Fruit fly (Drosophila melanogaster): ENCODE data around the gene CG12268.

CG12268 gene

dm6 chr3R:23962781-23963222, 14.6 kb upstream of the CG12268 start, which contains the start of gene CG31140:
TSS of gene CG31140 (plus strand) at chr3R:23963180.
- TF ChIP-seq usp (GFP tag; optimal IDR thresholded peaks at IDR 0.05) (no peak), CG8478 (optimal IDR thresholded peaks at IDR 0.05) (peak; percentile 59), Dll (optimal IDR thresholded peaks at IDR 0.05) (no peak), EcR (GFP tag; optimal IDR thresholded peaks at IDR 0.05) (no peak)

dm6 chr3R:23960865-23961264, 12.6 kb upstream of the CG12268 start:
- no peak for TF ChIP-seq Dll (optimal IDR thresholded peaks at IDR 0.05)
- TF ChIP-seq psq (optimal IDR thresholded peaks at IDR 0.05), result no peak
- TF ChIP-seq CG8478 (optimal IDR thresholded peaks at IDR 0.05), result no peak
- TF ChIP-seq EcR (GFP tag; optimal IDR thresholded peaks at IDR 0.05), result no peak
- TF ChIP-seq usp (GFP tag; optimal IDR thresholded peaks at IDR 0.05), result no peak
- TF ChIP-seq pan (optimal IDR thresholded peaks at IDR 0.05), result no peak

dm6 chr3R:23958091-23958838, 10.0 kb upstream of the CG12268 start, which contains the start of the genes GluProRS and AP-1sigma:
TSS of gene GluProRS (minus strand) at chr3R:23958391.
TSS of gene AP-1sigma (plus strand) at chr3R:23958651.
- TF ChIP-seq usp (GFP tag; optimal IDR thresholded peaks at IDR 0.05) (no peak), EcR (GFP tag; optimal IDR thresholded peaks at IDR 0.05) (no peak), pan (optimal IDR thresholded peaks at IDR 0.05) (no peak)

dm6 chr3R:23955380-23955779, 7.2 kb upstream of the CG12268 start:
- no peak for TF ChIP-seq Dll (optimal IDR thresholded peaks at IDR 0.05)
- no peak for TF ChIP-seq EcR (GFP tag; optimal IDR thresholded peaks at IDR 0.05)

dm6 chr3R:23948466-23949413, 516 bp upstream of the CG12268 start:
- TF ChIP-seq pan (optimal IDR thresholded peaks at IDR 0.05) (no peak), Dll (optimal IDR thresholded peaks at IDR 0.05) (peak; percentile 56)

dm6 chr3R:23947002-23947401, 1.2 kb downstream of the CG12268 start:
- no peak for TF ChIP-seq Dll (optimal IDR thresholded peaks at IDR 0.05)

- no peak for TF ChIP-seq EcR (GFP tag; optimal IDR thresholded peaks at IDR 0.05)
- TF ChIP-seq usp (GFP tag; optimal IDR thresholded peaks at IDR 0.05), result no peak
- no peak for TF ChIP-seq pan (optimal IDR thresholded peaks at IDR 0.05)
- no peak for TF ChIP-seq CG8478 (optimal IDR thresholded peaks at IDR 0.05)
- TF ChIP-seq Dll (optimal IDR thresholded peaks at IDR 0.05), result no peak
- no peak for TF ChIP-seq psq (optimal IDR thresholded peaks at IDR 0.05)
Observed at dm6 chr3R:23943843-23944356, 4.3 kb downstream of the CG12268 start.

dm6 chr3R:23942965-23943413, 5.2 kb downstream of the CG12268 start, which contains the start of gene Gdh:
TSS of gene Gdh (minus strand) at chr3R:23943101.
- TF ChIP-seq Dll (optimal IDR thresholded peaks at IDR 0.05), result no peak
- TF ChIP-seq psq (optimal IDR thresholded peaks at IDR 0.05), result no peak
- TF ChIP-seq usp (GFP tag; optimal IDR thresholded peaks at IDR 0.05), result no peak
- TF ChIP-seq pan (optimal IDR thresholded peaks at IDR 0.05), result no peak
- TF ChIP-seq CG8478 (optimal IDR thresholded peaks at IDR 0.05), result no peak
- TF ChIP-seq EcR (GFP tag; optimal IDR thresholded peaks at IDR 0.05), result no peak

dm6 chr3R:23942550-23942949, 5.7 kb downstream of the CG12268 start:
- no peak for TF ChIP-seq CG8478 (optimal IDR thresholded peaks at IDR 0.05)
- no peak for TF ChIP-seq EcR (GFP tag; optimal IDR thresholded peaks at IDR 0.05)
- TF ChIP-seq pan (optimal IDR thresholded peaks at IDR 0.05), result no peak
- TF ChIP-seq Dll (optimal IDR thresholded peaks at IDR 0.05), result no peak
- no peak for TF ChIP-seq usp (GFP tag; optimal IDR thresholded peaks at IDR 0.05)
- no peak for TF ChIP-seq psq (optimal IDR thresholded peaks at IDR 0.05)

- TF ChIP-seq Dll (optimal IDR thresholded peaks at IDR 0.05) (no peak), pan (optimal IDR thresholded peaks at IDR 0.05) (no peak), CG8478 (optimal IDR thresholded peaks at IDR 0.05) (no peak), psq (optimal IDR thresholded peaks at IDR 0.05) (no peak), usp (GFP tag; optimal IDR thresholded peaks at IDR 0.05) (no peak), EcR (GFP tag; optimal IDR thresholded peaks at IDR 0.05) (no peak)
Observed at dm6 chr3R:23941643-23942424, 6.4 kb downstream of the CG12268 start.

- no peak for TF ChIP-seq pan (optimal IDR thresholded peaks at IDR 0.05)
- no peak for TF ChIP-seq EcR (GFP tag; optimal IDR thresholded peaks at IDR 0.05)
- no peak for TF ChIP-seq Dll (optimal IDR thresholded peaks at IDR 0.05)
- TF ChIP-seq psq (optimal IDR thresholded peaks at IDR 0.05), result no peak
- TF ChIP-seq usp (GFP tag; optimal IDR thresholded peaks at IDR 0.05), result no peak
- TF ChIP-seq CG8478 (optimal IDR thresholded peaks at IDR 0.05), result no peak
Observed at dm6 chr3R:23940840-23941364, 7.3 kb downstream of the CG12268 start.

Measured in whole organism.